Worm (Caenorhabditis elegans) whole organism, young adult: ENCODE data around the gene agr-1.

Source experiments
- B0261.1 ChIP-seq: sonication (generic microtip); optimal IDR thresholded peaks from 2 replicates; lab custom pipeline; 2016; ENCODE audit warnings: mild to moderate bottlenecking, missing genetic modification characterization, moderate library complexity, missing compliant biosample characterization
- C17E4.6 ChIP-seq: fragments of 200-800 bp; sonication (Bioruptor generic); IDR thresholded peaks from 2 replicates; pipeline ENCODE4 v1.3.6; 2022; ENCODE audit warnings: missing genetic modification reagents, missing genetic modification characterization, missing compliant biosample characterization
- D2030.7 ChIP-seq: fragments of 200-800 bp; sonication (Bioruptor generic); IDR thresholded peaks from 2 replicates; pipeline ENCODE4 v1.3.6; 2022; ENCODE audit warnings: missing genetic modification reagents, missing genetic modification characterization, missing compliant biosample characterization
- F10E7.11 ChIP-seq: sonication (generic microtip); optimal IDR thresholded peaks from 2 replicates; lab custom pipeline; 2017; ENCODE audit warnings: mild to moderate bottlenecking, missing genetic modification characterization, moderate library complexity, missing compliant biosample characterization
- F39B2.1 ChIP-seq: fragments of 200-800 bp; sonication (Bioruptor generic); IDR thresholded peaks from 2 replicates; pipeline ENCODE4 v1.3.6; 2022; ENCODE audit warnings: missing genetic modification reagents, missing genetic modification characterization, missing compliant biosample characterization
- F49E8.2 ChIP-seq: sonication (generic microtip); optimal IDR thresholded peaks from 3 replicates; lab custom pipeline; 2017; ENCODE audit warnings: missing genetic modification characterization, mild to moderate bottlenecking, missing compliant biosample characterization, antibody characterized with exemption, moderate library complexity; ENCODE audit not compliant: insufficient read depth
- F57C9.4 ChIP-seq: sonication (generic microtip); optimal IDR thresholded peaks from 2 replicates; lab custom pipeline; 2017; ENCODE audit warnings: mild to moderate bottlenecking, missing genetic modification characterization, missing compliant biosample characterization
- K12H6.12 ChIP-seq: fragments of 200-800 bp; sonication (Bioruptor generic); optimal IDR thresholded peaks from 2 replicates; lab custom pipeline; 2018; ENCODE audit warnings: mild to moderate bottlenecking, missing genetic modification characterization, missing compliant biosample characterization
- T26A5.8 ChIP-seq: sonication (generic microtip); optimal IDR thresholded peaks from 2 replicates; lab custom pipeline; 2016; ENCODE audit warnings: missing genetic modification characterization, missing compliant biosample characterization
- Y95B8A.8 ChIP-seq: fragments of 200-800 bp; sonication (Bioruptor generic); IDR thresholded peaks from 2 replicates; pipeline ENCODE4 v1.3.6; 2022; ENCODE audit warnings: missing genetic modification reagents, missing genetic modification characterization, missing compliant biosample characterization
- bed-2 ChIP-seq: fragments of 200-800 bp; sonication (Bioruptor generic); IDR thresholded peaks from 2 replicates; pipeline ENCODE4 v1.3.6; 2022; ENCODE audit warnings: missing genetic modification reagents, missing genetic modification characterization, missing compliant biosample characterization
- ceh-27 ChIP-seq: fragments of 200-800 bp; sonication (Bioruptor generic); optimal IDR thresholded peaks from 2 replicates; lab custom pipeline; 2018; ENCODE audit warnings: mild to moderate bottlenecking, missing genetic modification characterization, moderate library complexity, missing compliant biosample characterization
- die-1 ChIP-seq: sonication (generic microtip); optimal IDR thresholded peaks from 2 replicates; lab custom pipeline; 2016; ENCODE audit warnings: missing genotype, mild to moderate bottlenecking, missing genetic modification characterization, missing compliant biosample characterization
- dox-1 ChIP-seq: fragments of 200-800 bp; sonication (Bioruptor generic); IDR thresholded peaks from 2 replicates; pipeline ENCODE4 v1.3.6; 2022; ENCODE audit warnings: missing genetic modification reagents, missing genetic modification characterization, missing compliant biosample characterization
- dpl-1 ChIP-seq: fragments of 150-350 bp; optimal IDR thresholded peaks from 2 replicates; lab custom pipeline; 2014; ENCODE audit warnings: missing biosample characterization, missing genetic modification reagents, missing genetic modification characterization
- efl-1 ChIP-seq: fragments of 150-350 bp; optimal IDR thresholded peaks from 2 replicates; lab custom pipeline; 2014; ENCODE audit warnings: missing biosample characterization, missing genetic modification reagents, missing genetic modification characterization
- egrh-3 ChIP-seq: fragments of 200-800 bp; sonication (Bioruptor generic); IDR thresholded peaks from 2 replicates; pipeline ENCODE4 v1.3.6; 2022; ENCODE audit warnings: missing genetic modification reagents, missing genetic modification characterization, missing compliant biosample characterization
- hlh-12 ChIP-seq: sonication (generic microtip); optimal IDR thresholded peaks from 2 replicates; lab custom pipeline; 2016; ENCODE audit warnings: missing genetic modification characterization, missing compliant biosample characterization
- hlh-26 ChIP-seq: fragments of 200-800 bp; sonication (Bioruptor generic); conservative IDR thresholded peaks from 2 replicates; pipeline ENCODE4 v1.3.6; 2022; ENCODE audit warnings: missing genetic modification reagents, missing genetic modification characterization, missing compliant biosample characterization
- hsf-1 ChIP-seq: fragments of 200-800 bp; sonication (Bioruptor generic); IDR thresholded peaks from 2 replicates; pipeline ENCODE4 v1.3.6; 2022; ENCODE audit warnings: missing genetic modification reagents, missing genetic modification characterization, missing compliant biosample characterization
- let-607 ChIP-seq, 2 experiments: fragments of 200-800 bp in 1 of 2; sonication (Bioruptor generic) in 1 of 2; sonication (generic microtip) in 1 of 2; optimal IDR thresholded peaks; 2 replicates each; lab custom pipeline; 2016 to 2018; ENCODE audit warnings: mild to moderate bottlenecking in 2 of 2, missing compliant biosample characterization in 2 of 2, missing genetic modification characterization in 2 of 2, moderate library complexity in 2 of 2, missing genotype in 1 of 2
- lin-40 ChIP-seq: sonication (generic microtip); optimal IDR thresholded peaks from 2 replicates; lab custom pipeline; 2016; ENCODE audit warnings: missing genetic modification characterization, mild to moderate bottlenecking, missing compliant biosample characterization, missing genotype, missing genetic modification reagents
- lsl-1 ChIP-seq: fragments of 200-800 bp; sonication (Bioruptor generic); optimal IDR thresholded peaks from 2 replicates; lab custom pipeline; 2018; ENCODE audit warnings: mild to moderate bottlenecking, missing genetic modification characterization, moderate library complexity, missing compliant biosample characterization
- madf-6 ChIP-seq: fragments of 200-800 bp; sonication (Bioruptor generic); IDR thresholded peaks from 2 replicates; pipeline ENCODE4 v1.3.6; 2022; ENCODE audit warnings: missing genetic modification reagents, missing genetic modification characterization, missing compliant biosample characterization
- madf-8 ChIP-seq: fragments of 200-800 bp; sonication (Bioruptor generic); conservative IDR thresholded peaks from 2 replicates; pipeline ENCODE4 v1.3.6; 2022; ENCODE audit warnings: missing genetic modification reagents, missing genetic modification characterization, missing compliant biosample characterization
- nhr-27 ChIP-seq: fragments of 200-800 bp; sonication (Bioruptor generic); optimal IDR thresholded peaks from 2 replicates; lab custom pipeline; 2018; ENCODE audit warnings: mild to moderate bottlenecking, missing genetic modification characterization, moderate library complexity, missing compliant biosample characterization
- nhr-80 ChIP-seq: sonication (generic microtip); optimal IDR thresholded peaks from 2 replicates; lab custom pipeline; 2016; ENCODE audit warnings: missing genetic modification characterization, missing compliant biosample characterization
- nhr-90 ChIP-seq: sonication (generic microtip); optimal IDR thresholded peaks from 2 replicates; lab custom pipeline; 2016; ENCODE audit warnings: missing genotype, mild to moderate bottlenecking, missing genetic modification characterization, missing compliant biosample characterization
- pbrm-1 ChIP-seq: fragments of 200-800 bp; sonication (Bioruptor generic); IDR thresholded peaks from 2 replicates; pipeline ENCODE4 v1.3.6; 2022; ENCODE audit warnings: missing genetic modification reagents, missing genetic modification characterization, missing compliant biosample characterization
- repo-1 ChIP-seq: sonication (generic microtip); optimal IDR thresholded peaks from 2 replicates; lab custom pipeline; 2017; ENCODE audit warnings: mild to moderate bottlenecking, missing genetic modification characterization, missing compliant biosample characterization
- rpc-1 ChIP-seq, 2 experiments: fragments of 150-350 bp in 1 of 2; sonication (generic microtip) in 1 of 2; optimal IDR thresholded peaks; 2 replicates each; lab custom pipeline; 2014 to 2018; ENCODE audit warnings: missing biosample characterization in 1 of 2, missing genetic modification characterization in 1 of 2, missing genetic modification reagents in 1 of 2, missing genotype in 1 of 2
- snpc-1.1 ChIP-seq: sonication (generic microtip); optimal IDR thresholded peaks from 2 replicates; lab custom pipeline; 2017; ENCODE audit warnings: missing genetic modification characterization, mild to moderate bottlenecking, missing compliant biosample characterization, antibody characterized with exemption, moderate library complexity, missing genotype, missing genetic modification reagents; ENCODE audit not compliant: insufficient read depth
- snpc-3.4 ChIP-seq: sonication (generic microtip); optimal IDR thresholded peaks from 2 replicates; lab custom pipeline; 2017; ENCODE audit warnings: missing genetic modification characterization, mild to moderate bottlenecking, missing compliant biosample characterization, antibody characterized with exemption, moderate library complexity, missing genotype, missing genetic modification reagents
- snpc-4 ChIP-seq, 5 experiments: fragments of 150-350 bp in 1 of 5; sonication (generic microtip) in 4 of 5; optimal IDR thresholded peaks; 2 replicates each; lab custom pipeline; 2014 to 2018; ENCODE audit warnings: missing genetic modification characterization in 5 of 5, missing biosample characterization in 3 of 5, antibody characterized with exemption in 2 of 5, mild to moderate bottlenecking in 2 of 5, missing compliant biosample characterization in 2 of 5, missing genotype in 2 of 5, moderate library complexity in 2 of 5, missing genetic modification reagents in 1 of 5
- tlf-1 ChIP-seq: fragments of 200-800 bp; sonication (Bioruptor generic); optimal IDR thresholded peaks from 2 replicates; lab custom pipeline; 2018; ENCODE audit warnings: mild to moderate bottlenecking, missing genetic modification characterization, missing compliant biosample characterization
- zfh-2 ChIP-seq: fragments of 200-800 bp; sonication (Bioruptor generic); conservative IDR thresholded peaks from 2 replicates; pipeline ENCODE4 v1.3.6; 2022; ENCODE audit warnings: missing genetic modification reagents, missing genetic modification characterization, missing compliant biosample characterization
- ztf-25 ChIP-seq: fragments of 200-800 bp; sonication (Bioruptor generic); IDR thresholded peaks from 2 replicates; pipeline ENCODE4 v1.3.6; 2022; ENCODE audit warnings: missing genetic modification reagents, missing genetic modification characterization, missing compliant biosample characterization
- ztf-28 ChIP-seq: fragments of 200-800 bp; sonication (Bioruptor generic); IDR thresholded peaks from 2 replicates; pipeline ENCODE4 v1.3.6; 2022; ENCODE audit warnings: missing genetic modification reagents, missing genetic modification characterization, missing compliant biosample characterization

Gene agr-1

DNA sequence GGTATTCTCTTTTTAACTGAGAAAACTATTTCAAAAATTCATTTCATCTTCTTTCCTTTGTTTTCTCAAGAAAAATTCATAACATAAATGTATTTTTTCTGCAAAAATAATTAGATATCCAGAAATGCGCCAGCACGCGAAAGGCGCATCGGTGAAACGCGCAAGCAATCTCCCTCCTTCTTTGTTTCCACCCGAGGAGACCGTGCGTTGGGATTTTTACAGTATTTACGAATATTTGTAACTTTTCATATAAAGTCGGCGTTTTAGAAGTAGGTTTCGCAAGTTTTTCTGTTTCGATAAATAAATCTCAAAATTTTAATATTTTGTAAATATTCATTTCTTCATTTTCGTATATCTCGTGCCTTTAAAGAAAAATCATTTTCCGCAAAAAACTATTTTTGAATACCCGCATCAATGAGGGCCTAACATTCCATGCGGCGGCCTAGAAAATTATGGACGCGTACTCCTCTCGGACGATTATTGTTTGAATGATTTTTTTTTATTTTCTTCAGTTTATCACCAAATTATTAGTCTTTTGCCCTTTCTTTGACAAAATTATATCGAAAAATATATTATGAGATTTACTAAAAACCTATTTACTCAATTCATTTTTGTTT lies 1.6 kb upstream of the agr-1 start, which contains the start of gene ssup-72 (continued):
- TF ChIP-seq Y95B8A.8 (GFP tag; lab: Robert Waterston, UW) (no peak), snpc-1.1 (no peak), hlh-26 (GFP tag; lab: Robert Waterston, UW) (no peak), D2030.7 (peak; percentile 76), hlh-12 (tag; lab: Kevin White, UChicago) (no peak), egrh-3 (GFP tag; lab: Robert Waterston, UW) (no peak; the same call in 1 of the 2 replicates), bed-2 (no peak), dpl-1 (GFP tag; lab: Kevin White, UChicago) (peak; percentile 35), pbrm-1 (peak; percentile 50; the same call in 1 of the 2 replicates), snpc-3.4 (tag; lab: Kevin White, UChicago) (no peak), zfh-2 (GFP tag; lab: Robert Waterston, UW) (no peak), T26A5.8 (no peak), F39B2.1 (GFP tag; lab: Robert Waterston, UW) (no peak), efl-1 (GFP tag; lab: Kevin White, UChicago) (peak; percentile 48), ztf-25 (GFP tag; lab: Robert Waterston, UW) (0 out of 2 replicates have a peak, but pooled peaks have one; percentile 6), die-1 (tag; lab: Kevin White, UChicago) (no peak), nhr-80 (no peak), rpc-1 (optimal IDR thresholded peaks at IDR 0.05; lab: Kevin White, UChicago) (no peak), rpc-1 (tag; optimal IDR thresholded peaks at IDR 0.05; lab: Kevin White, UChicago) (no peak), F57C9.4 (tag; lab: Kevin White, UChicago) (no peak), B0261.1 (tag; lab: Kevin White, UChicago) (no peak)
- TF ChIP-seq, all 124 proteins: peak for 31

DNA sequence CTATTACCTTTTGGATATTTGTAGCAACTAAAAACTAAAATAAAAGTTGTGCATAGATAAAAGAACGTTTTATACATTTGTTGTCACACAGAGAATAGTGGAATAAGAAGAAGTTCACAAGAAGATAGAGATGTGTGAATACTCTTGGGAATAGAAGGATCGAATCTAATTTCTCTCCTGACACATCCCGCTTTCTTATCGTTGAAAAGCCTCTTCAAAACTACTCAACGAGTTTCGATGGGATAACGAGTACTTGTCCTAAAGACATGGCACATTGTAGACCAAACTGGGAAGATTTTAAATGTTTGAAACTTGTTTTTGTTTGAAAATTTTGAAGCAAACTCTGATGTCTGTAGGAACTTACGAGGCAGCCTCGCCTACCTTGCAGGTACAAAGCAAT lies 2.5 kb downstream of the agr-1 start:
- peak; percentile 50 for TF ChIP-seq ceh-27 (GFP tag; lab: Kevin White, UChicago)
- TF ChIP-seq nhr-27 (tag; lab: Kevin White, UChicago) = no peak

DNA sequence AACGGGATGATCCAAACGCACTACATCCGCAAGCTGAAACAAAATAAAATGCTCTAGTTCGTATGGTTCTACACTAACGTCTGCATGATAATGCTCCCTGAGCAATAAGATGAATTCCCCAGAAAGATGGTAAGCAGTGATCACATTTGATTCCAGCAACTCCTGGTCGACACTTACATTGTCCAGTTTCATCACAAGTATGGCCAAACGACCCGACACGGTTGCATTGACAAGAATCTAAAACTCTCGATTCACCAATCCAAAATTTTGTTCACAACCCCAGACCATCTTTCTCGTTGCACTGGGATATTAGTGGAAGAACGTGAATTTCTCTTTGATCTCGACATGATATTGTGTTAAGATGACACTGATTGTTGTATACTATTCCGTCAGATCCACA lies 4.9 kb downstream of the agr-1 start:
- TF ChIP-seq let-607 (tag; optimal IDR thresholded peaks at IDR 0.05; lab: Kevin White, UChicago) = no peak
- no peak for TF ChIP-seq F57C9.4 (tag; lab: Kevin White, UChicago)
- TF ChIP-seq K12H6.12 (tag; lab: Kevin White, UChicago) = no peak
- no peak for TF ChIP-seq repo-1 (tag; lab: Kevin White, UChicago)
- TF ChIP-seq F39B2.1 (GFP tag; lab: Robert Waterston, UW) = no peak
- TF ChIP-seq ceh-27 (GFP tag; lab: Kevin White, UChicago) = no peak
- no peak for TF ChIP-seq ztf-28 (GFP tag; lab: Robert Waterston, UW)
- TF ChIP-seq snpc-4 (GFP tag; optimal IDR thresholded peaks at IDR 0.05; lab: Kevin White, UChicago) = no peak
- no peak for TF ChIP-seq snpc-4 (tag; optimal IDR thresholded peaks at IDR 0.05; lab: Kevin White, UChicago)
- TF ChIP-seq nhr-90 (tag; lab: Kevin White, UChicago) = no peak

DNA sequence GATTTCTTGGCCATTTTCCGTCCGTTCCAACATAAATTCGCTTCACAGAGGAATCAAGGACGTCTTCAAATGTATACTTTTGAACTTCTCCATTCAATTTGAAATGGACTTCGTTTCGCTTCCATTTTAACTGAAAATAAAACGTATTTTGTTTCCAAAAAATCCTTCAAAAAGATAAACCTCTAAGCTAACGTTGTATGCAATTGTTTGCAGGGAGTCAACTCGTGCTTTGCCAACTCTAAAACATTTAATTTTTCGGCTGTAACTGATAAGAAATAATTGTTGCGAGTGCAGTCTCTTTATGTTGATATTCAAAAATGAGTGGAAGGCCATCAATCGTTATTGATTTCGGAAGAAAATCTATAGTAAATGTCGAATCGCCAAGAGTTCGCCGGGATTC lies 7.0 kb downstream of the agr-1 start, which contains the start of gene F41G3.18:
F41G3.18 (plus strand) TSS at position 301 of the 400 bp plus-strand sequence.
- TF ChIP-seq dox-1 (GFP tag; lab: Robert Waterston, UW) (no peak), nhr-80 (peak; percentile 51)
- TF ChIP-seq, all 124 proteins: peak for 1

DNA sequence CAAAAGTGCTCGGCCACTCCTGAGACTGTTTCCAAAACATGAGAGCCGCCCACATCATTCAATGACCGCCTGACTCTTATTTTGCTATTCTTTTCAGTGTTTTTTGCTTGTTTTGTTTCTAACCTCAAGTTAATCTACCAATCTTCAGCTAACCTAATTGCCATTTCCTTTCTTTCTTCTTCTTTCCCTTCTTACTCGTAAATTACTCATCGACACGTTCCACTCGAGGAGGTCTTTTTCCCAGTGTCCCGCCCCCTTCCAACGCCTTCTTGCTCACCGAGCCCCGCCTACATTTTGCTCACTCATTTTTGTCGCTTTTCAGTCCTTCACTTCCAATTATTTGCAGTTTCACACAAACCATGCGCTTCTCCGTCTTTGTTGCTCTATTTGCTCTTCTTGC lies 10.2 kb downstream of the agr-1 start, which contains the start of gene nlp-50:
nlp-50 (plus strand) TSS at position 301 of the 400 bp plus-strand sequence.
- no peak for TF ChIP-seq egrh-3 (GFP tag; lab: Robert Waterston, UW)
- no peak for TF ChIP-seq hsf-1 (GFP tag; lab: Robert Waterston, UW)
- TF ChIP-seq C17E4.6 (GFP tag; lab: Robert Waterston, UW) = no peak
- TF ChIP-seq F10E7.11 (tag; lab: Kevin White, UChicago) = no peak
- TF ChIP-seq dpl-1 (GFP tag; lab: Kevin White, UChicago) = no peak
- TF ChIP-seq F49E8.2 (tag; lab: Kevin White, UChicago) = no peak
- TF ChIP-seq zfh-2 (GFP tag; lab: Robert Waterston, UW) = no peak
- no peak for TF ChIP-seq bed-2
- TF ChIP-seq tlf-1 (GFP tag; lab: Kevin White, UChicago) = no peak
- no peak for TF ChIP-seq lsl-1 (GFP tag; lab: Kevin White, UChicago)
- no peak for TF ChIP-seq madf-6
- TF ChIP-seq lin-40 (tag; lab: Kevin White, UChicago) = no peak
- TF ChIP-seq repo-1 (tag; lab: Kevin White, UChicago) = no peak
- no peak for TF ChIP-seq ztf-28 (GFP tag; lab: Robert Waterston, UW)
- no peak for TF ChIP-seq madf-8 (GFP tag; lab: Robert Waterston, UW)
